Fruit fly (Drosophila melanogaster) S2 (cell line): ENCODE results near the gene CG5541.

Experiments used
- CG8478 ChIP-seq: fragments of >200 bp; optimal IDR thresholded peaks from 2 replicates; lab custom pipeline; 2018
- CTCF ChIP-seq, 2 experiments: fragments of >200 bp; optimal IDR thresholded peaks; 2 replicates each; lab custom pipeline; 2018

DNA sequence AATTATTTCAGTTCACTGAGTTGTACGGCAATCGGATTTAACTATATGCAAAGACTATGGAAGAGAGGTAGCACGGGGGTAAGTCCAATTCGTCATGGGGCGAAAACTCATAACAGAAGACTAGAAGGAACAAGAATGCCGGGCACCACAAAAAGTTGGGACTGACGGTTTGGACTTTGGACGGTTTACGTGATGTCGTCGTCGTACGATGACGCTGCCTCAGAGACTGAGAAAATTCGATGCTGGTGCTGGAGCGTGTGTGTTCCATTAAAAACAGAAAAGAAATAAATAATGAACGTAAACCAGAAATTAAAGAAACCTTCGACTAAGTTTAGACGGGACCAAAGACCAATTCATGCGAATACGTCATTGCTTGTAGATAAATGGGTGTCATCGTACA, 36.0 kb downstream of the CG5541 start:
- TF ChIP-seq CTCF (optimal IDR thresholded peaks at IDR 0.05; lab: Kevin White, UChicago), result no peak
- no peak for TF ChIP-seq CG8478 (lab: Kevin White, UChicago)
